Fruit fly (Drosophila melanogaster) whole organism, embryonic: ENCODE data around the gene CG9467.

Experiments
- Atf3 ChIP-seq: fragments of 200-800 bp; sonication (Bioruptor generic); optimal IDR thresholded peaks from 3 replicates; lab custom pipeline; 2016; ENCODE audit warnings: missing biosample characterization, missing genetic modification characterization
- CG1529 ChIP-seq: fragments of 200-800 bp; sonication (Bioruptor generic); optimal IDR thresholded peaks from 3 replicates; lab custom pipeline; 2018; ENCODE audit warnings: missing biosample characterization, missing genetic modification characterization
- H2.0 ChIP-seq: fragments of 200-800 bp; sonication (Bioruptor generic); IDR thresholded peaks from 2 replicates; pipeline ENCODE4 v1.3.6; 2022; ENCODE audit warnings: missing biosample characterization, missing genetic modification characterization
- Hmx ChIP-seq: fragments of 200-800 bp; sonication (Bioruptor generic); optimal IDR thresholded peaks from 2 replicates; lab custom pipeline; 2016; ENCODE audit warnings: missing biosample characterization, missing genetic modification characterization
- Nf-YC ChIP-seq: fragments of 200-800 bp; optimal IDR thresholded peaks from 3 replicates; lab custom pipeline; 2019; ENCODE audit warnings: missing biosample characterization, mild to moderate bottlenecking, missing genetic modification characterization, moderate library complexity
- wor ChIP-seq: fragments of 200-800 bp; sonication (Bioruptor generic); IDR thresholded peaks from 2 replicates; pipeline ENCODE4 v1.3.6; 2022; ENCODE audit warnings: missing biosample characterization, missing genetic modification characterization

DNA sequence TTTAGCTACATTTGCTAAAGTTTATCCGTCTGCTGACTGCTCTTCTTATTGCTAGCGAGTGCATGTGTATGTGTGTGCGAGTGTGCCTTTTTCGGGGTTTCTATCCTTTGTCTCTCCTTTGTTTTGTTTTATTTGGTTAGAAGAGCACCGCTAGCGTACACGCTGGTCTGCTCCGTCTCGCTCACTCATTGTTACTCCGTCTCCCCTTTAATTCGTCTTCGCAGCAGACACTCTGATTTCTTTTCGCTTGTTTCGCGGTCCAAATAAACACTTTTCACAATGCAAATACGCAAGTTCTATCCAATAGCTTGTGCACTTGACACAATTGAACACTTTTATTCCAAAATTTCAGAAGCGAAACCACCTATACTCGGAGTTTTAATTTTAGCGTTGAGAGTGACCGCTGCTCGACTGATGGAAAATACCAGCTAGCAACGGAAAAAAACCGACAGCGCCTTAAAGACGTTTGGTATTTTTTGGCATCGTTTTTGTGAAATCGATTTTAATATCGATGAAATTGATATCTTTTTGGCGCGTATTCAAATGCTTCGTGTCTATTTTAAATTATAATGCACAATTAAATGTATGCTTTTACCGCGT lies 8.2 kb upstream of the CG9467 start, which contains the start of gene FBXO11:
- TF ChIP-seq CG1529 (GFP tag; lab: Kevin White, UChicago) (no peak), Atf3 (GFP tag; lab: Kevin White, UChicago) (no peak), Hmx (GFP tag; lab: Kevin White, UChicago) (no peak), H2.0 (GFP tag; lab: Robert Waterston, UW) (no peak), wor (GFP tag; lab: Robert Waterston, UW) (no peak), Nf-YC (tag; lab: Kevin White, UChicago) (peak; percentile 90)
